Fruit fly (Drosophila melanogaster) Kc167 (cell line): Measurements from ENCODE around the gene IP3K1.

Experiments used
- Myc ChIP-seq: fragments of >200 bp; optimal IDR thresholded peaks from 2 replicates; lab custom pipeline; 2017; ENCODE audit warnings: missing external identifiers
- Sin3A ChIP-seq: fragments of >200 bp; optimal IDR thresholded peaks from 2 replicates; lab custom pipeline; 2018; ENCODE audit warnings: missing external identifiers
- h ChIP-seq: fragments of >200 bp; optimal IDR thresholded peaks from 3 replicates; lab custom pipeline; 2018; ENCODE audit warnings: missing external identifiers
- insv ChIP-seq: fragments of >200 bp; optimal IDR thresholded peaks from 3 replicates; lab custom pipeline; 2018; ENCODE audit warnings: missing external identifiers
- psq ChIP-seq: fragments of >200 bp; optimal IDR thresholded peaks from 2 replicates; lab custom pipeline; 2017; ENCODE audit warnings: missing external identifiers
- ttk ChIP-seq: sonication (Bioruptor generic); optimal IDR thresholded peaks from 2 replicates; lab custom pipeline; 2017; ENCODE audit warnings: missing external identifiers

- TF ChIP-seq psq (lab: Kevin White, UChicago) (no peak), Myc (no peak), insv (no peak), h (lab: Kevin White, UChicago) (no peak), Sin3A (no peak), ttk (lab: Kevin White, UChicago) (no peak)
Observed at dm6 chr2L:9836767-9837166, 54.6 kb downstream of the IP3K1 start.
